Fruit fly (Drosophila melanogaster) whole organism, embryonic: ENCODE data around the gene Sam-S.

Source experiments
- Bteb2 ChIP-seq: fragments of 200-800 bp; sonication (Bioruptor generic); optimal IDR thresholded peaks from 2 replicates; lab custom pipeline; 2016; ENCODE audit warnings: missing biosample characterization, missing genetic modification characterization
- CG10462 ChIP-seq: fragments of 200-800 bp; sonication (Bioruptor generic); optimal IDR thresholded peaks from 2 replicates; lab custom pipeline; 2016; ENCODE audit warnings: missing biosample characterization, missing genetic modification characterization
- CG10654 ChIP-seq: fragments of 200-800 bp; sonication (Bioruptor generic); optimal IDR thresholded peaks from 2 replicates; lab custom pipeline; 2016; ENCODE audit warnings: missing biosample characterization, missing genetic modification characterization
- CG12219 ChIP-seq: fragments of 200-800 bp; sonication (Bioruptor generic); optimal IDR thresholded peaks from 3 replicates; lab custom pipeline; 2018; ENCODE audit warnings: missing biosample characterization, mild to moderate bottlenecking, missing genetic modification characterization
- CG12236 ChIP-seq: fragments of 200-800 bp; sonication (Bioruptor generic); optimal IDR thresholded peaks from 2 replicates; lab custom pipeline; 2016; ENCODE audit warnings: missing biosample characterization, missing genetic modification characterization
- CG1647 ChIP-seq: fragments of 200-800 bp; sonication (Bioruptor generic); optimal IDR thresholded peaks from 3 replicates; lab custom pipeline; 2016; ENCODE audit warnings: missing biosample characterization, missing genetic modification characterization
- CG2199 ChIP-seq: fragments of 200-800 bp; sonication (Bioruptor generic); IDR thresholded peaks from 3 replicates; pipeline ENCODE4 v1.3.6; 2022; ENCODE audit warnings: missing biosample characterization, missing genetic modification characterization
- CG3065 ChIP-seq: fragments of 200-800 bp; sonication (Bioruptor generic); optimal IDR thresholded peaks from 2 replicates; lab custom pipeline; 2016; ENCODE audit warnings: missing biosample characterization, missing genetic modification characterization
- CG31224 ChIP-seq: fragments of 200-800 bp; sonication (Bioruptor generic); IDR thresholded peaks from 2 replicates; pipeline ENCODE4 v1.3.6; 2022; ENCODE audit warnings: missing biosample characterization, missing genetic modification characterization
- CG3838 ChIP-seq: fragments of 200-800 bp; sonication (Bioruptor generic); optimal IDR thresholded peaks from 3 replicates; lab custom pipeline; 2016; ENCODE audit warnings: missing biosample characterization, missing genetic modification characterization
- CG4360 ChIP-seq: fragments of 200-800 bp; sonication (Bioruptor generic); IDR thresholded peaks from 2 replicates; pipeline ENCODE4 v1.3.6; 2022; ENCODE audit warnings: missing biosample characterization, missing genetic modification characterization
- CG4404 ChIP-seq: fragments of 200-800 bp; sonication (Bioruptor generic); IDR thresholded peaks from 2 replicates; pipeline ENCODE4 v1.3.6; 2022; ENCODE audit warnings: missing biosample characterization, missing genetic modification characterization
- CG4617 ChIP-seq: fragments of 200-800 bp; sonication (Bioruptor generic); optimal IDR thresholded peaks from 3 replicates; lab custom pipeline; 2016; ENCODE audit warnings: missing biosample characterization, missing genetic modification characterization, borderline replicate concordance
- CG6854 ChIP-seq: fragments of 200-800 bp; sonication (Bioruptor generic); optimal IDR thresholded peaks from 3 replicates; lab custom pipeline; 2017; ENCODE audit warnings: missing biosample characterization, mild to moderate bottlenecking, missing genetic modification characterization
- CG7357 ChIP-seq: fragments of 200-800 bp; sonication (Bioruptor generic); IDR thresholded peaks from 3 replicates; pipeline ENCODE4 v1.3.6; 2022; ENCODE audit warnings: missing biosample characterization, missing genetic modification characterization
- CG7745 ChIP-seq: fragments of 200-800 bp; sonication (Bioruptor generic); optimal IDR thresholded peaks from 2 replicates; lab custom pipeline; 2018; ENCODE audit warnings: missing biosample characterization, mild to moderate bottlenecking, missing genetic modification characterization, moderate library complexity
- CG8089 ChIP-seq: fragments of 200-800 bp; sonication (Bioruptor generic); optimal IDR thresholded peaks from 3 replicates; lab custom pipeline; 2016; ENCODE audit warnings: missing biosample characterization, missing genetic modification characterization
- CG8359 ChIP-seq: fragments of 200-800 bp; sonication (Bioruptor generic); optimal IDR thresholded peaks from 2 replicates; lab custom pipeline; 2017; ENCODE audit warnings: missing biosample characterization, mild to moderate bottlenecking, missing genetic modification characterization, borderline replicate concordance
- CG9727 ChIP-seq: fragments of 200-800 bp; sonication (Bioruptor generic); optimal IDR thresholded peaks from 3 replicates; lab custom pipeline; 2017; ENCODE audit warnings: missing biosample characterization, mild to moderate bottlenecking, missing genetic modification characterization
- CG9797 ChIP-seq: fragments of 200-800 bp; sonication (Bioruptor generic); optimal IDR thresholded peaks from 3 replicates; lab custom pipeline; 2018; ENCODE audit warnings: missing biosample characterization, mild to moderate bottlenecking, missing genetic modification characterization
- CG9932 ChIP-seq: fragments of 200-800 bp; sonication (Bioruptor generic); IDR thresholded peaks from 2 replicates; pipeline ENCODE4 v1.3.6; 2022; ENCODE audit warnings: missing biosample characterization, missing genetic modification characterization
- Camta ChIP-seq: fragments of 200-800 bp; sonication (Bioruptor generic); optimal IDR thresholded peaks from 2 replicates; lab custom pipeline; 2016; ENCODE audit warnings: missing biosample characterization, missing genetic modification characterization
- Dbx ChIP-seq: fragments of 200-800 bp; sonication (Bioruptor generic); IDR thresholded peaks from 3 replicates; pipeline ENCODE4 v1.3.6; 2022; ENCODE audit warnings: missing biosample characterization, missing genetic modification characterization
- Dip3 ChIP-seq: fragments of 200-800 bp; sonication (Bioruptor generic); optimal IDR thresholded peaks from 3 replicates; lab custom pipeline; 2016; ENCODE audit warnings: missing biosample characterization, missing genetic modification characterization
- ERR ChIP-seq: fragments of 200-800 bp; sonication (Bioruptor generic); optimal IDR thresholded peaks from 2 replicates; lab custom pipeline; 2016; ENCODE audit warnings: missing biosample characterization, missing genetic modification characterization
- MBD-R2 ChIP-seq: fragments of 200-800 bp; sonication (Bioruptor generic); IDR thresholded peaks from 2 replicates; pipeline ENCODE4 v1.3.6; 2022; ENCODE audit warnings: missing biosample characterization, missing genetic modification characterization
- Med ChIP-seq: fragments of 200-800 bp; sonication (Bioruptor generic); peaks from one replicate; lab custom pipeline; 2016; ENCODE audit warnings: missing biosample characterization, missing genetic modification characterization, mild to moderate bottlenecking, inconsistent platforms, moderate library complexity
- Side ChIP-seq: fragments of 200-800 bp; sonication (Bioruptor generic); optimal IDR thresholded peaks from 2 replicates; lab custom pipeline; 2016; ENCODE audit warnings: missing biosample characterization, missing genetic modification characterization
- Sin3A ChIP-seq: fragments of >200 bp; optimal IDR thresholded peaks from 2 replicates; lab custom pipeline; 2018
- TFAM ChIP-seq: fragments of 200-800 bp; sonication (Bioruptor generic); optimal IDR thresholded peaks from 2 replicates; lab custom pipeline; 2017; ENCODE audit warnings: missing biosample characterization, missing genetic modification characterization, inconsistent platforms
- Trl ChIP-seq, 3 experiments: fragments of >200 bp in 2 of 3; fragments of 200-800 bp in 1 of 3; sonication (Bioruptor generic) in 1 of 3; optimal IDR thresholded peaks; 2 replicates in 1 of 3; 3 replicates in 2 of 3; lab custom pipeline; 2016 to 2017; ENCODE audit warnings: missing biosample characterization in 1 of 3, missing genetic modification characterization in 1 of 3
- Usf ChIP-seq: fragments of 200-800 bp; sonication (Bioruptor generic); optimal IDR thresholded peaks from 2 replicates; lab custom pipeline; 2017; ENCODE audit warnings: missing genotype, missing biosample characterization, missing genetic modification characterization
- al ChIP-seq: fragments of 200-800 bp; sonication (Bioruptor generic); IDR thresholded peaks from 2 replicates; pipeline ENCODE4 v1.3.6; 2022; ENCODE audit warnings: missing biosample characterization, missing genetic modification characterization
- aop ChIP-seq: fragments of 200-800 bp; sonication (Bioruptor generic); IDR thresholded peaks from 2 replicates; pipeline ENCODE4 v1.3.6; 2022; ENCODE audit warnings: missing biosample characterization, missing genetic modification characterization
- bigmax ChIP-seq: fragments of 200-800 bp; sonication (Bioruptor generic); optimal IDR thresholded peaks from 2 replicates; lab custom pipeline; 2018; ENCODE audit warnings: missing biosample characterization, mild to moderate bottlenecking, missing genetic modification characterization
- cwo ChIP-seq: fragments of 200-800 bp; sonication (Bioruptor generic); optimal IDR thresholded peaks from 3 replicates; lab custom pipeline; 2017; ENCODE audit warnings: missing biosample characterization, missing genetic modification characterization, mild to moderate bottlenecking, moderate library complexity, missing genetic modification reagents
- dpn ChIP-seq, 2 experiments: fragments of 200-800 bp; sonication (Bioruptor generic); optimal IDR thresholded peaks; 3 replicates each; lab custom pipeline; 2016; ENCODE audit warnings: missing biosample characterization in 2 of 2, missing genetic modification characterization in 2 of 2
- emc ChIP-seq: fragments of 200-800 bp; sonication (Bioruptor generic); optimal IDR thresholded peaks from 2 replicates; lab custom pipeline; 2016; ENCODE audit warnings: missing biosample characterization, missing genetic modification characterization
- esg ChIP-seq: fragments of 200-800 bp; sonication (Bioruptor generic); conservative IDR thresholded peaks from 2 replicates; pipeline ENCODE4 v1.3.6; 2022; ENCODE audit warnings: missing biosample characterization, missing genetic modification characterization
- eve ChIP-seq, 2 experiments: fragments of >200 bp; optimal IDR thresholded peaks; 2 replicates each; lab custom pipeline; 2017; ENCODE audit warnings: missing biosample characterization in 2 of 2, missing genetic modification characterization in 2 of 2
- ftz-f1 ChIP-seq: fragments of 200-800 bp; sonication (Bioruptor generic); optimal IDR thresholded peaks from 2 replicates; lab custom pipeline; 2016; ENCODE audit warnings: missing biosample characterization, missing genetic modification characterization
- h ChIP-seq: fragments of >200 bp; optimal IDR thresholded peaks from 2 replicates; lab custom pipeline; 2017
- jigr1 ChIP-seq: fragments of 200-800 bp; sonication (Bioruptor generic); IDR thresholded peaks from 3 replicates; pipeline ENCODE4 v1.3.6; 2022; ENCODE audit warnings: missing biosample characterization, missing genetic modification characterization
- lbe ChIP-seq: fragments of 200-800 bp; sonication (Bioruptor generic); optimal IDR thresholded peaks from 2 replicates; lab custom pipeline; 2016; ENCODE audit warnings: missing biosample characterization, mild to moderate bottlenecking, missing genetic modification characterization
- org-1 ChIP-seq: fragments of 200-800 bp; sonication (Bioruptor generic); optimal IDR thresholded peaks from 2 replicates; lab custom pipeline; 2017; ENCODE audit warnings: missing biosample characterization, missing genetic modification characterization
- p53 ChIP-seq: fragments of 200-800 bp; sonication (Bioruptor generic); optimal IDR thresholded peaks from 2 replicates; lab custom pipeline; 2016; ENCODE audit warnings: missing biosample characterization, missing genetic modification characterization
- psq ChIP-seq: fragments of 200-800 bp; sonication (Bioruptor generic); optimal IDR thresholded peaks from 2 replicates; lab custom pipeline; 2017; ENCODE audit warnings: missing biosample characterization, missing genetic modification characterization
- ranshi ChIP-seq: fragments of 200-800 bp; sonication (Bioruptor generic); IDR thresholded peaks from 2 replicates; pipeline ENCODE4 v1.3.6; 2022; ENCODE audit warnings: missing biosample characterization, missing genetic modification characterization
- shn ChIP-seq: fragments of 200-800 bp; sonication (Bioruptor generic); optimal IDR thresholded peaks from 3 replicates; lab custom pipeline; 2016; ENCODE audit warnings: missing biosample characterization, missing genetic modification characterization
- sima ChIP-seq: fragments of 200-800 bp; sonication (Bioruptor generic); optimal IDR thresholded peaks from 2 replicates; lab custom pipeline; 2016; ENCODE audit warnings: missing biosample characterization, missing genetic modification characterization
- sna ChIP-seq: fragments of 200-800 bp; sonication (Bioruptor generic); IDR thresholded peaks from 2 replicates; pipeline ENCODE4 v1.3.6; 2022; ENCODE audit warnings: missing biosample characterization, missing genetic modification characterization; ENCODE audit not compliant: partially characterized antibody
- ssp ChIP-seq: fragments of 200-800 bp; sonication (Bioruptor generic); IDR thresholded peaks from 2 replicates; pipeline ENCODE4 v1.3.6; 2022; ENCODE audit warnings: missing biosample characterization, missing genetic modification characterization
- tio ChIP-seq: fragments of 200-800 bp; sonication (Bioruptor generic); optimal IDR thresholded peaks from 2 replicates; lab custom pipeline; 2017; ENCODE audit warnings: missing biosample characterization, missing genetic modification characterization, inconsistent platforms

Gene Sam-S

DNA sequence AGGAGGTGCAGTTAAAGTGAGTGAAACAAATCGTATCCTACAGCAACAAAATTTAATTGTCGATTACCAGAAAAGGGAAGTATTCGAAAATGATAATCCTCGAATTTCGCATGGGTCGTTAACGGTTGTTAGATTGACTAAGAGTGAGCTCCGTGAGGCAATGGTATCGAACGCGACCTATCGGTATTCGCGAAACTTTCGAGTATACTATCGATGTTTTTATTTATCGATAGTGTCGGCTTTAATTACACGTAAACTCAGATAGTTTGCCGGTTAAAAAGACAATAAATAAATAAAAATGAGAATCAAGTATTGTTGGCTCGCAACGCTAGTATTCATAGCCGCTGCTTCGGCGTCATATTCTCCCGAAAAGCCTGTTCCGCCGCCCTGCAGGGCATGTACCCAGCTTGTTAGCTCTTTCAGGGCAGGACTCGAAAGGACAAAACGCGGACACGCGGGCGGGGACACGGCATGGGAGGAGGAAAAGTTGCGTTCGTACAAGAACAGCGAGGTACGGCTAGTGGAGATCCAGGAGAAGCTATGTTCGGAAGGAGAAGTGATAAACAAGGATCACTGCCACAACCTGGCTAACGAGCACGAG, 4.4 kb upstream of the Sam-S start, which contains the start of gene Creld (continued):
- TF ChIP-seq aop (no peak), eve (GFP tag; optimal IDR thresholded peaks at IDR 0.05; lab: Kevin White, UChicago) (no peak), Bteb2 (no peak), psq (GFP tag; lab: Kevin White, UChicago) (no peak), cwo (GFP tag; lab: Kevin White, UChicago) (no peak), TFAM (GFP tag; lab: Kevin White, UChicago) (no peak), Sin3A (lab: Kevin White, UChicago) (peak; percentile 60), Trl (optimal IDR thresholded peaks at IDR 0.05; lab: Kevin White, UChicago) (no peak), Trl (GFP tag; optimal IDR thresholded peaks at IDR 0.05; lab: Kevin White, UChicago) (no peak), shn (GFP tag; lab: Kevin White, UChicago) (no peak), jigr1 (no peak), Usf (GFP tag; lab: Kevin White, UChicago) (no peak), org-1 (no peak), MBD-R2 (GFP tag; lab: Robert Waterston, UW) (peak; percentile 90), Side (GFP tag; lab: Kevin White, UChicago) (no peak), Med (peak; percentile 86), CG4617 (GFP tag; lab: Kevin White, UChicago) (peak; percentile 54), CG4360 (no peak), sna (GFP tag; lab: Robert Waterston, UW) (peak; percentile 100), CG8359 (GFP tag; lab: Kevin White, UChicago) (no peak), CG4404 (no peak), CG7357 (GFP tag; lab: Robert Waterston, UW) (no peak), Dip3 (GFP tag; lab: Kevin White, UChicago) (no peak), CG9797 (GFP tag; lab: Kevin White, UChicago) (peak; percentile 37), p53 (GFP tag; lab: Kevin White, UChicago) (no peak), CG12236 (GFP tag; lab: Kevin White, UChicago) (no peak), bigmax (peak; percentile 16), emc (no peak), ssp (GFP tag; lab: Robert Waterston, UW) (no peak), ranshi (no peak), dpn (GFP tag; optimal IDR thresholded peaks at IDR 0.05; lab: Kevin White, UChicago) (no peak), CG6854 (GFP tag; lab: Kevin White, UChicago) (no peak), Camta (GFP tag; lab: Kevin White, UChicago) (no peak), h (lab: Kevin White, UChicago) (no peak), tio (GFP tag; lab: Kevin White, UChicago) (no peak), CG9932 (GFP tag; lab: Robert Waterston, UW) (no peak; the same call in 1 of the 2 replicates), CG9727 (no peak), lbe (GFP tag; lab: Kevin White, UChicago) (peak; percentile 61), ERR (GFP tag; lab: Kevin White, UChicago) (no peak), CG3065 (GFP tag; lab: Kevin White, UChicago) (no peak), CG1647 (GFP tag; lab: Kevin White, UChicago) (no peak), CG10462 (GFP tag; lab: Kevin White, UChicago) (no peak), ftz-f1 (GFP tag; lab: Kevin White, UChicago) (no peak), CG12219 (no peak), CG2199 (GFP tag; lab: Robert Waterston, UW) (no peak), CG10654 (GFP tag; lab: Kevin White, UChicago) (no peak), al (GFP tag; lab: Robert Waterston, UW) (no peak), esg (GFP tag; lab: Robert Waterston, UW) (no peak), CG7745 (tag; lab: Kevin White, UChicago) (no peak), CG8089 (GFP tag; lab: Kevin White, UChicago) (no peak), CG31224 (GFP tag; lab: Robert Waterston, UW) (no peak), sima (GFP tag; lab: Kevin White, UChicago) (no peak), Dbx (peak; percentile 51; the same call in 1 of the 3 replicates), CG3838 (GFP tag; lab: Kevin White, UChicago) (no peak)
